Worm (Caenorhabditis elegans): ENCODE data around the gene str-23.
"Not testable (repeated sequence)": the region's sequence is repeated elsewhere in the genome, so short reads cannot be mapped to it uniquely, and the experiment has no call there.

str-23 gene

DNA sequence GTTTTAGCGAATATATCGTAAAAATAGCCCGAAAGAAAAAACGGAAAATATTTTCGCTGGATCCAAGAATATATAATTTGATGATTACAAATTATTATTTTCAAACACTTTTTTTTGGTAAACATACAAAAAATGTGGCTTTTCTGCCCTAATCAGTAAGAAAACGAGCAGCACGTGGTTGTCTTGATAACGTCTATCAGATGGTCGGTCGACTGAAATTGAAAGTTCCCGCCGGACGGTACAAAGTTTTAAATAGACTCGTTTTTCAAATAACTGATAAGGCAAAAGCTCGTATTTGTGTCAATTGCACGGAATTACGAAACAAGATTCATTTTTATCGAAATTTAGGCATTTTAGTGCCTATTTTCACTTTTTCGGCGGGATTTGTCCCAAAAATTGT, 22.0 kb downstream of the str-23 start:
- TF ChIP-seq lin-35 (GFP tag; optimal IDR thresholded peaks at IDR 0.05) (peak in 1 of 2 experiments; percentile 58), vab-15 (tag; optimal IDR thresholded peaks at IDR 0.05) (no peak), skn-1 (tag; optimal IDR thresholded peaks at IDR 0.05) (no peak), aly-2 (tag; optimal IDR thresholded peaks at IDR 0.05) (no peak), dsc-1 (tag; optimal IDR thresholded peaks at IDR 0.05) (no peak), fos-1 (tag; optimal IDR thresholded peaks at IDR 0.05) (no peak), blmp-1 (tag; optimal IDR thresholded peaks at IDR 0.05) (peak; percentile 46), nhr-12 (tag; optimal IDR thresholded peaks at IDR 0.05) (no peak), nhr-77 (tag; optimal IDR thresholded peaks at IDR 0.05) (no peak), lir-3 (tag; optimal IDR thresholded peaks at IDR 0.05; ENCODE audit: poor library complexity) (no peak), pqm-1 (tag; optimal IDR thresholded peaks at IDR 0.05) (peak; percentile 13), sox-4 (tag; optimal IDR thresholded peaks at IDR 0.05) (no peak), nhr-90 (tag; optimal IDR thresholded peaks at IDR 0.05; ENCODE audit: poor library complexity) (peak; percentile 63), ama-1 (optimal IDR thresholded peaks at IDR 0.05) (no peak), ceh-88 (GFP tag; IDR thresholded peaks at IDR 0.05) (no peak), elt-2 (tag; optimal IDR thresholded peaks at IDR 0.05) (peak; percentile 98), unc-98 (GFP tag; IDR thresholded peaks at IDR 0.05) (no peak), nhr-20 (tag; optimal IDR thresholded peaks at IDR 0.05) (peak; percentile 62), mdl-1 (tag; optimal IDR thresholded peaks at IDR 0.05) (peak in 1 of 2 experiments; percentile 61), sup-37 (GFP tag; optimal IDR thresholded peaks at IDR 0.05) (no peak)

DNA sequence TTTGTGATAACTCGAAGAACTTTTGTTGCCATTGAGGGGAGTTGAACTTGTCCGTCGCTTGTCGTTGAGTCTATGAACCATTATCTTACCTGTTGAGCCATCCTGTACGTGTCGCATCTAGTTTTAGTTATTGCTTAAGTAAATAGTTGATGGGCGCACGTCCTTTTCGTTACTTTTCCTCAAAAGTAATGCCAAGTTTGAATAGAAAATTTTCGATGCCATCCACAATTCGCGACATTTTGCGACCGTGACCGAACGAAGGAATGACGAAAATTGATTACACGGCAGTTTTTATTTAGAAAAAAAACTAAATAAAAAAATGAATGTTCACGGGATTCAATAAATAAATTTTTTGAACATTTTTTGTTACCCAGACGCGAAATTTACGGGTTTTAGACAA, 23.5 kb downstream of the str-23 start, which contains the start of gene F53E4.1:
F53E4.1 (minus strand) TSS at position 101 of the 400 bp plus-strand sequence.
- not testable (repeated sequence) for TF ChIP-seq fkh-10 (GFP tag; optimal IDR thresholded peaks at IDR 0.05); pag-3 (tag; optimal IDR thresholded peaks at IDR 0.05; ENCODE audit: borderline replicate concordance, insufficient read depth); snpc-4 (tag; optimal IDR thresholded peaks at IDR 0.05)

ce11 chrV:15668870-15669269, 24.2 kb downstream of the str-23 start, which contains the start of gene K06B4.4:
Gene K06B4.4, plus strand, starts transcription at chrV:15669170.
- no peak for TF ChIP-seq grh-1 (GFP tag; IDR thresholded peaks at IDR 0.05)
- no peak for TF ChIP-seq mdl-1 (tag; optimal IDR thresholded peaks at IDR 0.05)
- TF ChIP-seq ceh-88 (GFP tag; IDR thresholded peaks at IDR 0.05) = no peak
- no peak for TF ChIP-seq xbp-1 (tag; optimal IDR thresholded peaks at IDR 0.05)
- TF ChIP-seq ceh-8 (GFP tag; optimal IDR thresholded peaks at IDR 0.05) = no peak

ce11 chrV:15670139-15670538, 25.5 kb downstream of the str-23 start, which contains the start of gene K06B4.15:
Gene K06B4.15, plus strand, starts transcription at chrV:15670439.
- TF ChIP-seq nhr-47, F16B12.6, unc-86 (tag; optimal IDR thresholded peaks at IDR 0.05): not testable (repeated sequence)

- TF ChIP-seq C16A3.4 (tag; optimal IDR thresholded peaks at IDR 0.05) = no peak
- TF ChIP-seq zag-1 (tag; optimal IDR thresholded peaks at IDR 0.05) = no peak
- no peak for TF ChIP-seq xbp-1 (tag; optimal IDR thresholded peaks at IDR 0.05)
- TF ChIP-seq lin-15B (tag; optimal IDR thresholded peaks at IDR 0.05) = no peak
Measured at ce11 chrV:15673707-15674106, 29.0 kb downstream of the str-23 start, which contains the start of gene nhr-51. Gene nhr-51, plus strand, starts transcription at chrV:15674007.

ce11 chrV:15674899-15675298, 30.2 kb downstream of the str-23 start:
- no peak for TF ChIP-seq irx-1 (tag; optimal IDR thresholded peaks at IDR 0.05)
- no peak for TF ChIP-seq skn-1 (tag; optimal IDR thresholded peaks at IDR 0.05)
- TF ChIP-seq Y116A8C.19 (tag; optimal IDR thresholded peaks at IDR 0.05; ENCODE audit: borderline replicate concordance) = no peak
- TF ChIP-seq jun-1 (tag; optimal IDR thresholded peaks at IDR 0.05) = no peak
- no peak for TF ChIP-seq lin-13 (GFP tag; optimal IDR thresholded peaks at IDR 0.05)
- TF ChIP-seq isw-1 (GFP tag; IDR thresholded peaks at IDR 0.05) = no peak
- no peak for TF ChIP-seq ceh-63 (GFP tag; optimal IDR thresholded peaks at IDR 0.05)
- no peak for TF ChIP-seq nhr-47 (tag; optimal IDR thresholded peaks at IDR 0.05)
